Worm (Caenorhabditis elegans): ENCODE data around the gene C05B5.4.

- TF ChIP-seq ama-1 (optimal IDR thresholded peaks at IDR 0.05) (no peak), pha-4 (GFP tag; IDR thresholded peaks at IDR 0.05) (no peak), pha-4 (tag; optimal IDR thresholded peaks at IDR 0.05) (no peak)
These were observed 39.5 kb downstream of the C05B5.4 start, which contains the start of gene M04D8.5 for ce11 chrIII:10033213-10033612.
